Worm (Caenorhabditis elegans): ENCODE measurements around the gene mrpl-50.

- no peak for TF ChIP-seq ces-1 (GFP tag; optimal IDR thresholded peaks at IDR 0.05)
- no peak for TF ChIP-seq unc-39 (tag; optimal IDR thresholded peaks at IDR 0.05)
- TF ChIP-seq unc-62 (GFP tag; optimal IDR thresholded peaks at IDR 0.05) = no peak
- TF ChIP-seq lsy-2 (tag; optimal IDR thresholded peaks at IDR 0.05) = no peak
- TF ChIP-seq blmp-1 (tag; optimal IDR thresholded peaks at IDR 0.05) = no peak
- TF ChIP-seq tbx-8 (GFP tag; optimal IDR thresholded peaks at IDR 0.05) = no peak
- TF ChIP-seq M03D4.4 (tag; optimal IDR thresholded peaks at IDR 0.05) = no peak
- no peak for TF ChIP-seq nhr-76 (tag; optimal IDR thresholded peaks at IDR 0.05)
- no peak for TF ChIP-seq pha-4 (tag; optimal IDR thresholded peaks at IDR 0.05)
- no peak for TF ChIP-seq nhr-237 (tag; optimal IDR thresholded peaks at IDR 0.05)
Measured at ce11 chrII:8895895-8896294, 33.7 kb upstream of the mrpl-50 start.
